Worm (Caenorhabditis elegans): ENCODE measurements around the gene F44A6.5.

DNA sequence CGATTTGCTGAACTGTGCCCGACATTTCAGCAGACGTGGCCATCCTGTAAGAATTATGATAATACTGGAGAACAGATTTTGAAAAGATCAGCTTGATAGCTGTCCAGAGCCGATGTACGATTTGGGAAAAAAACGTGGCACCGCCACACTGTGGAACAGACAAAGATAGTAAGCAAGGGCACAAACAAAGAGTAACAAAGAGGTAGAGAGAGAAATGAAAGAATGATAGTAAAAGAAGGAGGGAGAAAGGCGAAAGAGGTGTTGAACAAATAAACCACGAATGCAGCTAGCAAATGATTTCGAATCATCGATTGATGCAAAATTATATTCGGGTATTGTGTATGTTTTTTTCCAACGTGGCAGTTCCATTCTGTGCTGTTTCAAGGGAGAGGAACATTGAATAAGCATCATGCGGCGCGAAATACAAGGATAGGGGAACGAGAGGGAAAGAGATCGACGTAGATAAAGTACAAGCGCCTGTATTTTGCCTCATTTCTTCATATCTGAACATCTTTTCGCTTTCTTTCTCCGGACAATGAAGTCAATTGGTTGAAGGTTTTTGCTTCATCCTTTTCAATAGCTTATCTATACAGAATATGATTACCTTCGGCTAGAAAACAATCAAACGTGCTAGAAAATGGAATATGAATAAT is 9.5 kb upstream of the F44A6.5 start, which contains the start of gene C14H10.3:
- TF ChIP-seq med-1 (GFP tag; optimal IDR thresholded peaks at IDR 0.05; ENCODE audit: insufficient read depth) (no peak), tab-1 (GFP tag; IDR thresholded peaks at IDR 0.05) (no peak), ref-1 (GFP tag; conservative IDR thresholded peaks at IDR 0.05) (no peak), ztf-23 (GFP tag; IDR thresholded peaks at IDR 0.05) (no peak)

All from whole organism, midembryonic.